Fruit fly (Drosophila melanogaster): Measurements from ENCODE around the gene CG15312.

Gene CG15312

DNA sequence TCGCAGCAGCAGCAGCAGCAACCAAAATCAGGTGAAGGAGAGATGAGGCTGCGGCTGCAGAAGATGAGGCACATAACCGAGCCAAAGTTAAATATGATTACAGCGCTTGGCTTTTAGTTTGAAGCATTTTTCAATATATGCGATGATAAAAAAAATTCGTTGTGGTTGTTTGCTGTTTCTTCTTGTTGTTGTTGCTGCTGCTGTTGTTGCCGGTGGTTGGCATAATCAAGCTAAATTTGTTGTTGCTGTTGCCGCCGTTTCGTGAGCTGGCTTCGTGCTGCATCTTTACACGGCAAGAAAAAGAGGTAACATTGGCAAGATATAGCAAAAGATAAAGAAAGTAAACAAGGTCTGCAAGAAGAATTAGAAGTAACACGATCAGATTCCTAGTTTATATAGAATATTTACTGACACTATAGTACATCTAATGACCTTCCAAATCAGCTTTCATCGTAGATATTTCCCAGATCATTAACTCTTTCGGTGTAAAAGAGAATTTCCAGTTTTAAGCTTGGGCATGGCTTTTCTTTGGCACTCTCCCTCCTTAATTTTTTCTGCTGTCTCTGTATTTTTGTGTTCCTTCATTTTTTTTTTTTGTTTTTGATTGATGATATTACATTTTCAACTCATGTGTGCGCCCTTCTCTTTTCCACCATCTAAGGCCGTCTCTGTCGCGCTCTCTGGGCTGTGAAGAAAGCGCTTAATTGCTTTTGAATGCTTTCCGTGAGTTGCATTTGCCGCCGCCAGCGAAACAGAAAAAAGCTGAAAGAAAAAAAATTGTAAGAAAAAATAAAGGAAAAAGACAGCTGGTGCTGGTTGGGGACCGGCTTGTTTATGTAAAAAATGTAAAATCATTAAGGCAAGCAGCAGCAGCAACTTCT is 43.5 kb upstream of the CG15312 start (continued):
- TF ChIP-seq jumu (GFP tag; optimal IDR thresholded peaks at IDR 0.05) (no peak), CG7839 (tag; optimal IDR thresholded peaks at IDR 0.05) (peak; percentile 4), CG16863 (GFP tag; optimal IDR thresholded peaks at IDR 0.05) (no peak), Sox102F (GFP tag; optimal IDR thresholded peaks at IDR 0.05) (peak; percentile 46), CG11093 (GFP tag; IDR thresholded peaks at IDR 0.05) (no peak), slp2 (GFP tag; optimal IDR thresholded peaks at IDR 0.05) (no peak), so (GFP tag; IDR thresholded peaks at IDR 0.05) (no peak), phol (tag; optimal IDR thresholded peaks at IDR 0.05) (peak; percentile 49), Blimp-1 (GFP tag; optimal IDR thresholded peaks at IDR 0.05) (peak; percentile 54), CG14710 (tag; optimal IDR thresholded peaks at IDR 0.05) (peak; percentile 26), CG3847 (GFP tag; IDR thresholded peaks at IDR 0.05) (no peak), CG2678 (tag; optimal IDR thresholded peaks at IDR 0.05) (peak; percentile 28), trem (tag; optimal IDR thresholded peaks at IDR 0.05) (peak; percentile 11), Ssrp (tag; optimal IDR thresholded peaks at IDR 0.05) (peak; percentile 47), C15 (GFP tag; IDR thresholded peaks at IDR 0.05) (no peak), lov (optimal IDR thresholded peaks at IDR 0.05) (no peak), lov (GFP tag; IDR thresholded peaks at IDR 0.05) (no peak), lmd (GFP tag; IDR thresholded peaks at IDR 0.05) (no peak), prd (optimal IDR thresholded peaks at IDR 0.05) (no peak), prd (GFP tag; IDR thresholded peaks at IDR 0.05) (peak; percentile 16; the same call in 1 of the 3 replicates), bbx (GFP tag; IDR thresholded peaks at IDR 0.05; ENCODE audit: partially characterized antibody) (no peak), CG1529 (GFP tag; optimal IDR thresholded peaks at IDR 0.05) (peak; percentile 11), scrt (GFP tag; optimal IDR thresholded peaks at IDR 0.05) (no peak), CG2875 (GFP tag; optimal IDR thresholded peaks at IDR 0.05) (peak; percentile 12), CG4360 (GFP tag; IDR thresholded peaks at IDR 0.05) (peak; percentile 54), Drgx (GFP tag; IDR thresholded peaks at IDR 0.05) (peak; percentile 32), Scr (GFP tag; IDR thresholded peaks at IDR 0.05; ENCODE audit: partially characterized antibody) (no peak), Jarid2 (GFP tag; optimal IDR thresholded peaks at IDR 0.05) (no peak), CG3163 (GFP tag; optimal IDR thresholded peaks at IDR 0.05) (no peak), CG7963 (GFP tag; IDR thresholded peaks at IDR 0.05; ENCODE audit: partially characterized antibody) (no peak), dmrt99B (tag; optimal IDR thresholded peaks at IDR 0.05) (peak; percentile 38), H15 (GFP tag; IDR thresholded peaks at IDR 0.05) (no peak), gem (tag; optimal IDR thresholded peaks at IDR 0.05) (peak; percentile 54), Asciz (GFP tag; optimal IDR thresholded peaks at IDR 0.05) (peak; percentile 60), CG32532 (GFP tag; IDR thresholded peaks at IDR 0.05) (no peak), dmrt11E (tag; optimal IDR thresholded peaks at IDR 0.05) (peak; percentile 7), CG18619 (GFP tag; optimal IDR thresholded peaks at IDR 0.05) (no peak), CG11504 (tag; optimal IDR thresholded peaks at IDR 0.05) (peak; percentile 45), CG4404 (GFP tag; IDR thresholded peaks at IDR 0.05) (no peak), Bdp1 (GFP tag; optimal IDR thresholded peaks at IDR 0.05) (no peak), GATAe (GFP tag; conservative IDR thresholded peaks at IDR 0.05) (no peak), az2 (GFP tag; optimal IDR thresholded peaks at IDR 0.05) (peak; percentile 24), CG14965 (GFP tag; optimal IDR thresholded peaks at IDR 0.05; ENCODE audit: borderline replicate concordance) (no peak), Kr (GFP tag; optimal IDR thresholded peaks at IDR 0.05) (no peak), grau (tag; optimal IDR thresholded peaks at IDR 0.05) (peak; percentile 11), danr (GFP tag; IDR thresholded peaks at IDR 0.05) (0 out of 2 replicates have a peak, but pooled peaks have one; percentile 8), repo (GFP tag; optimal IDR thresholded peaks at IDR 0.05) (no peak), sqz (GFP tag; optimal IDR thresholded peaks at IDR 0.05) (peak; percentile 68), CG6854 (GFP tag; optimal IDR thresholded peaks at IDR 0.05) (no peak)
